Worm (Caenorhabditis elegans): ENCODE results near the gene ins-12.

ce11 chrII:5543476-5544144, 10.8 kb upstream of the ins-12 start:
- peak; percentile 99 for TF ChIP-seq nhr-129 (tag; optimal IDR thresholded peaks at IDR 0.05)
- TF ChIP-seq unc-62 (GFP tag; optimal IDR thresholded peaks at IDR 0.05) = peak; percentile 86
- peak; percentile 93 for TF ChIP-seq ceh-16 (tag; optimal IDR thresholded peaks at IDR 0.05)
- TF ChIP-seq ama-1 (optimal IDR thresholded peaks at IDR 0.05) = peak; percentile 100
- peak; percentile 88 to 92 for TF ChIP-seq mdl-1 (tag; optimal IDR thresholded peaks at IDR 0.05)
- TF ChIP-seq sma-3 (GFP tag; optimal IDR thresholded peaks at IDR 0.05) = peak; percentile 98
- TF ChIP-seq elt-3 (tag; optimal IDR thresholded peaks at IDR 0.05) = no peak
- peak; percentile 91 for TF ChIP-seq lin-39 (tag; optimal IDR thresholded peaks at IDR 0.05)
- TF ChIP-seq nhr-25 (tag; optimal IDR thresholded peaks at IDR 0.05) = peak; percentile 97
- peak; percentile 71 for TF ChIP-seq dmd-4 (tag; optimal IDR thresholded peaks at IDR 0.05)

Measured in whole organism, L2 larva.